Worm (Caenorhabditis elegans): Measurements from ENCODE around the gene srw-118.

DNA sequence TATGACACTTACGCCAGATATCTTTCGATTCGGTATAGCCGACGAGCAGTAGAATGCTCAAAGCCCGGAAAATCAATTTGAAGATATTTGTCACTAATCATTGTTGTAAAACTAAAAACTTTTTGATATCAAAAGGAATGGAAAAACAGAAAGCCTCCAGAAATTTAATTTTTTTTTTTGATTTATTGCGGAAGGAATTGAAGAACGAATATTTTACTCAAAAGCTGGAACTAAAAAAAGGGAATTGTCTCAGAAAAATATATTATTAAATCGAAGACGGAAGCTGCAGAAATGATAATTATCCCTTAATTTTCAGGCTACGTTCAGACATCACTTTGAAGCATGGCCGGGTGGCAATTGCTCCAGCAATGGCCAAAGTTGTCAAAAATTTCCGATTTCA is 36.0 kb downstream of the srw-118 start, which contains the start of gene srw-137:
- TF ChIP-seq fkh-10 (GFP tag; optimal IDR thresholded peaks at IDR 0.05) (no peak), hlh-8 (tag; optimal IDR thresholded peaks at IDR 0.05) (no peak), unc-86 (tag; optimal IDR thresholded peaks at IDR 0.05) (no peak), fax-1 (tag; optimal IDR thresholded peaks at IDR 0.05) (no peak), sox-4 (tag; optimal IDR thresholded peaks at IDR 0.05) (no peak), ceh-6 (GFP tag; optimal IDR thresholded peaks at IDR 0.05) (no peak), pqm-1 (tag; optimal IDR thresholded peaks at IDR 0.05) (no peak), ztf-16 (tag; optimal IDR thresholded peaks at IDR 0.05) (no peak), ceh-14 (tag; optimal IDR thresholded peaks at IDR 0.05) (no peak), elt-4 (tag; optimal IDR thresholded peaks at IDR 0.05) (no peak), nhr-11 (tag; optimal IDR thresholded peaks at IDR 0.05) (no peak), ets-4 (tag; optimal IDR thresholded peaks at IDR 0.05) (no peak)

Data from whole organism, late embryonic.